2 fruit fly cellular contexts compared by ENCODE assay signal in the genomic region with DNA sequence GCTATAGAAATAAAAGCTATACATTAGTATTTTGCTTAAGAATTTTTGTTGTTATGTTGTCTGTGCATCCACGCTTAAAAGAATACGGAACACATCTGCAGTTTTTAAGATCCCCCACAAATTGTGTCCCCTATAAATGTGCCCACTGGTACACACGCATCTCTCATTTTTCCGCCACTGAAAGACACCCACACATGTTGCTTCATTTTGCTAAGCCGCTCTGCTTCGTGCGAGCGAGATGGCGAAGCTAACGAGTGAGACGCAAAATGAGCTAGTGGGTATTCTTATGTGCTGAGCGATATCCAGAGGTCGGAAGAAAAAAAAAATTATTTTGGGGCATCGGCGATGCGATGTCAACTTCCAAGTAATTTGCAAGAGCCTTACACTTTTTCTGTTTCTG.
TF ChIP-seq lines count a peak whose summit lies in the region.

No protein-coding gene starts in this region.

- no peak for TF ChIP-seq CTCF in whole organism, embryonic (GFP tag; optimal IDR thresholded peaks at IDR 0.05; lab: Kevin White, UChicago)

TF ChIP-seq in whole organism, embryonic, 481 proteins besides CTCF, POLR2A, EP300 and RAD21:
- TF ChIP-seq CG4854 (GFP tag; optimal IDR thresholded peaks at IDR 0.05; lab: Kevin White, UChicago) (no peak), sr (GFP tag; IDR thresholded peaks at IDR 0.05; lab: Robert Waterston, UW) (peak; percentile 59; the same call in 1 of the 3 replicates), twi (tag; optimal IDR thresholded peaks at IDR 0.05; lab: Kevin White, UChicago) (peak; percentile 78), Sin3A (optimal IDR thresholded peaks at IDR 0.05; lab: Kevin White, UChicago) (no peak), CG1832 (GFP tag; optimal IDR thresholded peaks at IDR 0.05; lab: Kevin White, UChicago) (peak; percentile 52), CG2199 (GFP tag; IDR thresholded peaks at IDR 0.05; lab: Robert Waterston, UW) (peak; percentile 15; the same call in 1 of the 3 replicates), gcm (GFP tag; optimal IDR thresholded peaks at IDR 0.05; lab: Kevin White, UChicago) (peak; percentile 51), CG11504 (tag; optimal IDR thresholded peaks at IDR 0.05; lab: Kevin White, UChicago) (peak; percentile 1), ash1 (GFP tag; optimal IDR thresholded peaks at IDR 0.05; lab: Kevin White, UChicago) (peak; percentile 2)

TF ChIP-seq in whole organism, prepupa, 60 proteins besides CTCF, POLR2A, EP300 and RAD21:
- TF ChIP-seq svp (GFP tag; lab: Kevin White, UChicago): peak; percentile 54
- no peak for TF ChIP-seq ss (GFP tag; optimal IDR thresholded peaks at IDR 0.05; lab: Kevin White, UChicago)
